Worm (Caenorhabditis elegans) whole organism, L2 larva: Measurements from ENCODE around the gene srt-74.
"Not testable (repeated sequence)": the region's sequence is repeated elsewhere in the genome, so short reads cannot be mapped to it uniquely, and the experiment has no call there.

ENCODE experiments used
- C34F6.9 ChIP-seq: fragments of 150-350 bp; optimal IDR thresholded peaks from 2 replicates; lab custom pipeline; 2014; ENCODE audit warnings: missing biosample characterization, missing genetic modification characterization
- R02D3.7 ChIP-seq: fragments of 150-350 bp; optimal IDR thresholded peaks from 2 replicates; lab custom pipeline; 2014; ENCODE audit warnings: missing biosample characterization, missing genetic modification characterization
- Y55F3AM.14 ChIP-seq: fragments of 200-800 bp; sonication (Bioruptor generic); optimal IDR thresholded peaks from 2 replicates; lab custom pipeline; 2018; ENCODE audit warnings: mild to moderate bottlenecking, missing genetic modification characterization, missing compliant biosample characterization
- alr-1 ChIP-seq: fragments of 150-350 bp; optimal IDR thresholded peaks from 2 replicates; lab custom pipeline; 2014; ENCODE audit warnings: missing biosample characterization, missing genetic modification characterization
- egl-27 ChIP-seq: sonication (generic microtip); optimal IDR thresholded peaks from 3 replicates; lab custom pipeline; 2017; ENCODE audit warnings: missing biosample characterization, missing genetic modification reagents, missing genetic modification characterization
- lin-39 ChIP-seq: fragments of 150-350 bp; optimal IDR thresholded peaks from 2 replicates; lab custom pipeline; 2014; ENCODE audit warnings: missing biosample characterization, missing genetic modification reagents, missing genetic modification characterization
- nhr-12 ChIP-seq: fragments of 150-350 bp; optimal IDR thresholded peaks from 2 replicates; lab custom pipeline; 2014; ENCODE audit warnings: missing biosample characterization, missing genetic modification characterization
- nhr-237 ChIP-seq: fragments of 150-350 bp; optimal IDR thresholded peaks from 2 replicates; lab custom pipeline; 2014; ENCODE audit warnings: missing biosample characterization, missing genetic modification characterization
- nhr-25 ChIP-seq: fragments of 150-350 bp; sonication (generic microtip); optimal IDR thresholded peaks from 3 replicates; lab custom pipeline; 2014; ENCODE audit warnings: missing biosample characterization, missing genetic modification characterization
- nhr-77 ChIP-seq: fragments of 150-350 bp; optimal IDR thresholded peaks from 2 replicates; lab custom pipeline; 2014; ENCODE audit warnings: missing biosample characterization, missing genetic modification characterization
- sem-4 ChIP-seq: fragments of 150-350 bp; optimal IDR thresholded peaks from 2 replicates; lab custom pipeline; 2014; ENCODE audit warnings: missing biosample characterization, missing genetic modification reagents, missing genetic modification characterization
- skn-1 ChIP-seq: sonication (generic microtip); optimal IDR thresholded peaks from 2 replicates; lab custom pipeline; 2017; ENCODE audit warnings: missing biosample characterization, missing genetic modification characterization
- snpc-4 ChIP-seq: fragments of 150-350 bp; optimal IDR thresholded peaks from 2 replicates; lab custom pipeline; 2014; ENCODE audit warnings: missing biosample characterization, missing genetic modification characterization
- ztf-1 ChIP-seq: fragments of 200-800 bp; sonication (Bioruptor generic); conservative IDR thresholded peaks from 2 replicates; pipeline ENCODE4 v1.3.6; 2022; ENCODE audit warnings: missing genetic modification characterization, missing compliant biosample characterization

DNA sequence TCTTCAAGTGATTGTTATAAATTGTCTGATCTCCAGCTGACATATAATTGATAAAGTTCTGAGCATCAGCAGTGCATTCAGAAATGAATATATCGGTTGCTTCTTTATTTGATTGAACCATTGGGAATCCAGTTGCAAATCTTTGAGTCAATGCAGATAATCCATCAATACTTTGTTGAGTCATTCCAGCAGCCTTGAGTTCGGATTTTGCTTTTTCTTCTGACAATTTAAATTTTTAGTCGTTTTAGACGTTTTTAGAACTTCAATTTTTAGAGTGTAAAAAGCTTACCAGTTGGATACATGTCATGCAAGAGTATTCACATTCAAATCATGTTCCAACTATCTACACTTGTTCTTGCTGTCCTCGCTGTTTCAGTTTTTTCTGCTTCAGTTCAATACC lies 27.5 kb upstream of the srt-74 start, which contains the start of gene F14D7.14:
- TF ChIP-seq skn-1; nhr-12 (tag; lab: Kevin White, UChicago); C34F6.9 (tag; lab: Kevin White, UChicago); egl-27 (tag; lab: Kevin White, UChicago); R02D3.7 (tag; lab: Kevin White, UChicago); nhr-77 (tag; lab: Kevin White, UChicago); lin-39 (tag; lab: Kevin White, UChicago); snpc-4 (tag; lab: Kevin White, UChicago); nhr-25 (tag; lab: Kevin White, UChicago); nhr-237 (tag; lab: Kevin White, UChicago); alr-1 (tag; lab: Kevin White, UChicago); sem-4; ztf-1; Y55F3AM.14 (GFP tag; lab: Kevin White, UChicago): not testable (repeated sequence)
